Fruit fly (Drosophila melanogaster): ENCODE results near the gene CG12237.

Gene CG12237

DNA sequence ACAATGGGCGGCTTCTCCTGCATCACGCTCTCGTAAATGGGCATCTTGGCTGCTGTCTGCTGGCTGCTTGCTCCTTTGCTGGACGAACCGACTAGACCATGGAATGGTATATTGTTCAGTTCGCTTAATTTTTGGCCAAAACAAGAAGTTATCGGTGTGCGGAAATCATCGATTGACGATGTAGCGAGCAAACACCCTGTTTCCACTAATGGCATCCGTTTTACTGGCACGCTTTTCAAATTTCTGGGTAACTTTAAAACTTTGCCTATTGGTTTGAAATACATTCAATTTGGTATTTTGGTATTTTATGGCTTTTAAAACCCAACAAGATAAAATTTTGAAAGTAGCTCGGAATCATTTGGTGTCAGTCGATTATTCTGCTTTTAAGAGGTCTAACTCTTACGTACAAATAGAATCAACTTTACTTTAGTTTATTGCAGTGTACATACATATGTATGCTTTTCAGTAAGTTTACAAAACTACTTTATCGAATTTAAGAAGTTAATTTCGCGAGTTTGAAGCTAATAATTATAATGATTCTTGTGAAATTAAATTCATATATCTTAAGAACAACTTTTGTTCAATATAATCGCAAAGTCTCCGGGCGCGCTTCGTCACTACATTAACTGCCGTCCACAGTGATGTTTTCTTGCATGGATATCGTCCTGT is 3.3 kb upstream of the CG12237 start, which contains the start of gene Arp10 (continued):
- TF ChIP-seq CG10979 (tag; optimal IDR thresholded peaks at IDR 0.05) (no peak), HmgZ (tag; optimal IDR thresholded peaks at IDR 0.05) (peak; percentile 50), CG8924 (tag; optimal IDR thresholded peaks at IDR 0.05) (no peak), CG32532 (GFP tag; IDR thresholded peaks at IDR 0.05) (peak; percentile 36; the same call in 1 of the 2 replicates), Dip3 (GFP tag; optimal IDR thresholded peaks at IDR 0.05) (no peak), H15 (GFP tag; IDR thresholded peaks at IDR 0.05) (no peak), ap (GFP tag; IDR thresholded peaks at IDR 0.05) (no peak), CG15073 (GFP tag; optimal IDR thresholded peaks at IDR 0.05) (no peak), Hmx (GFP tag; optimal IDR thresholded peaks at IDR 0.05) (no peak), mirr (GFP tag; optimal IDR thresholded peaks at IDR 0.05) (no peak), ttk (GFP tag; IDR thresholded peaks at IDR 0.05) (no peak), CHES-1-like (GFP tag; optimal IDR thresholded peaks at IDR 0.05) (peak; percentile 32), CG2116 (GFP tag; optimal IDR thresholded peaks at IDR 0.05) (peak; percentile 61), Mrtf (GFP tag; IDR thresholded peaks at IDR 0.05) (no peak), Blimp-1 (GFP tag; optimal IDR thresholded peaks at IDR 0.05) (no peak), Six4 (GFP tag; optimal IDR thresholded peaks at IDR 0.05) (no peak), mld (GFP tag; IDR thresholded peaks at IDR 0.05; ENCODE audit: partially characterized antibody) (no peak), CG6765 (GFP tag; optimal IDR thresholded peaks at IDR 0.05) (no peak), her (GFP tag; optimal IDR thresholded peaks at IDR 0.05) (no peak), CG3995 (GFP tag; optimal IDR thresholded peaks at IDR 0.05) (peak; percentile 75), Scr (GFP tag; IDR thresholded peaks at IDR 0.05; ENCODE audit: partially characterized antibody) (peak; percentile 51), CG12155 (GFP tag; optimal IDR thresholded peaks at IDR 0.05) (no peak), Atf3 (GFP tag; optimal IDR thresholded peaks at IDR 0.05) (no peak), CG18262 (tag; optimal IDR thresholded peaks at IDR 0.05) (peak; percentile 13), hbn (GFP tag; IDR thresholded peaks at IDR 0.05; ENCODE audit: partially characterized antibody) (0 out of 2 replicates have a peak, but pooled peaks have one; percentile 31), CG11695 (GFP tag; IDR thresholded peaks at IDR 0.05) (no peak), dysf (GFP tag; IDR thresholded peaks at IDR 0.05) (0 out of 3 replicates have a peak, but pooled peaks have one; percentile 6), Vsx1 (GFP tag; optimal IDR thresholded peaks at IDR 0.05) (no peak), CG14014 (GFP tag; IDR thresholded peaks at IDR 0.05) (0 out of 2 replicates have a peak, but pooled peaks have one; percentile 9), ara (GFP tag; IDR thresholded peaks at IDR 0.05) (no peak), fd3F (GFP tag; optimal IDR thresholded peaks at IDR 0.05) (no peak), CG7786 (GFP tag; optimal IDR thresholded peaks at IDR 0.05) (no peak), eyg (GFP tag; optimal IDR thresholded peaks at IDR 0.05) (no peak), gcm (GFP tag; optimal IDR thresholded peaks at IDR 0.05) (no peak), Fer2 (tag; optimal IDR thresholded peaks at IDR 0.05) (no peak), CG7271 (tag; optimal IDR thresholded peaks at IDR 0.05) (no peak), ac (GFP tag; optimal IDR thresholded peaks at IDR 0.05) (no peak), Ptx1 (GFP tag; IDR thresholded peaks at IDR 0.05) (peak; percentile 17; the same call in 1 of the 2 replicates), CG6813 (GFP tag; optimal IDR thresholded peaks at IDR 0.05) (no peak), CG18619 (GFP tag; optimal IDR thresholded peaks at IDR 0.05) (no peak), CG9932 (GFP tag; IDR thresholded peaks at IDR 0.05) (peak; percentile 37; the same call in 1 of the 2 replicates), tgo (GFP tag; IDR thresholded peaks at IDR 0.05) (no peak), CG7839 (tag; optimal IDR thresholded peaks at IDR 0.05) (no peak), Nf-YC (tag; optimal IDR thresholded peaks at IDR 0.05) (no peak), Spps (tag; optimal IDR thresholded peaks at IDR 0.05) (no peak), insv (GFP tag; optimal IDR thresholded peaks at IDR 0.05) (no peak), CG11247 (GFP tag; IDR thresholded peaks at IDR 0.05) (no peak), cas (GFP tag; IDR thresholded peaks at IDR 0.05) (no peak), nom (GFP tag; optimal IDR thresholded peaks at IDR 0.05) (no peak), CG14965 (GFP tag; optimal IDR thresholded peaks at IDR 0.05; ENCODE audit: borderline replicate concordance) (no peak)

Data from whole organism, embryonic.